Fruit fly (Drosophila melanogaster) whole organism, prepupa: ENCODE data around the gene mus301.
A peak's percentile ranks its signal among the peaks of the same experiment; 100 is the strongest.

ENCODE experiments used
- Blimp-1 ChIP-seq: fragments of 200-800 bp; sonication (Bioruptor generic); optimal IDR thresholded peaks from 3 replicates; lab custom pipeline; 2017; ENCODE audit warnings: missing biosample characterization, missing genetic modification characterization, mild to moderate bottlenecking, moderate library complexity, missing genetic modification reagents
- CG10631 ChIP-seq: fragments of 200-800 bp; sonication (Bioruptor generic); optimal IDR thresholded peaks from 2 replicates; lab custom pipeline; 2016; ENCODE audit warnings: missing biosample characterization, missing genetic modification characterization
- CG10669 ChIP-seq: fragments of 200-800 bp; sonication (Bioruptor generic); optimal IDR thresholded peaks from 3 replicates; lab custom pipeline; 2018; ENCODE audit warnings: missing biosample characterization, mild to moderate bottlenecking, missing genetic modification characterization, moderate library complexity
- CG11294 ChIP-seq: fragments of 200-800 bp; sonication (Bioruptor generic); IDR thresholded peaks from 2 replicates; pipeline ENCODE4 v1.3.6; 2022; ENCODE audit warnings: missing biosample characterization, missing genetic modification characterization
- CG11762 ChIP-seq: fragments of 200-800 bp; sonication (Bioruptor generic); optimal IDR thresholded peaks from 3 replicates; lab custom pipeline; 2016; ENCODE audit warnings: missing biosample characterization, missing genetic modification characterization; ENCODE audit not compliant: insufficient read depth
- CG15336 ChIP-seq: fragments of 200-800 bp; sonication (Bioruptor generic); IDR thresholded peaks from 2 replicates; pipeline ENCODE4 v1.3.6; 2022; ENCODE audit warnings: missing biosample characterization, missing genetic modification characterization
- CG1621 ChIP-seq: fragments of 200-800 bp; sonication (Bioruptor generic); optimal IDR thresholded peaks from 3 replicates; lab custom pipeline; 2018; ENCODE audit warnings: missing biosample characterization, mild to moderate bottlenecking, missing genetic modification characterization
- CG16779 ChIP-seq: fragments of 200-800 bp; sonication (Bioruptor generic); optimal IDR thresholded peaks from 3 replicates; lab custom pipeline; 2017; ENCODE audit warnings: missing biosample characterization, mild to moderate bottlenecking, missing genetic modification characterization
- CG3032 ChIP-seq: fragments of 200-800 bp; optimal IDR thresholded peaks from 2 replicates; lab custom pipeline; 2019; ENCODE audit warnings: missing biosample characterization, mild to moderate bottlenecking, missing genetic modification characterization, moderate library complexity
- CG31627 ChIP-seq: fragments of 200-800 bp; sonication (Bioruptor generic); optimal IDR thresholded peaks from 3 replicates; lab custom pipeline; 2016; ENCODE audit warnings: missing biosample characterization, missing genetic modification characterization
- CG32006 ChIP-seq: fragments of 200-800 bp; sonication (Bioruptor generic); optimal IDR thresholded peaks from 3 replicates; lab custom pipeline; 2017; ENCODE audit warnings: missing biosample characterization, mild to moderate bottlenecking, missing genetic modification characterization
- CG34406 ChIP-seq: fragments of 200-800 bp; sonication (Bioruptor generic); optimal IDR thresholded peaks from 3 replicates; lab custom pipeline; 2016; ENCODE audit warnings: missing biosample characterization, missing genetic modification characterization
- CG3919 ChIP-seq: fragments of 200-800 bp; sonication (Bioruptor generic); optimal IDR thresholded peaks from 3 replicates; lab custom pipeline; 2016; ENCODE audit warnings: missing biosample characterization, missing genetic modification characterization
- CG6276 ChIP-seq: fragments of 200-800 bp; sonication (Bioruptor generic); optimal IDR thresholded peaks from 2 replicates; lab custom pipeline; 2017; ENCODE audit warnings: missing biosample characterization, mild to moderate bottlenecking, missing genetic modification characterization
- CG6808 ChIP-seq: fragments of 200-800 bp; sonication (Bioruptor generic); optimal IDR thresholded peaks from 3 replicates; lab custom pipeline; 2017; ENCODE audit warnings: missing biosample characterization, missing genetic modification characterization, mild to moderate bottlenecking, moderate library complexity, missing genetic modification reagents
- CG6854 ChIP-seq: fragments of 200-800 bp; sonication (Bioruptor generic); optimal IDR thresholded peaks from 2 replicates; lab custom pipeline; 2017; ENCODE audit warnings: missing biosample characterization, mild to moderate bottlenecking, missing genetic modification characterization
- CG7368 ChIP-seq: fragments of 200-800 bp; sonication (Bioruptor generic); optimal IDR thresholded peaks from 3 replicates; lab custom pipeline; 2016; ENCODE audit warnings: missing biosample characterization, missing genetic modification characterization
- CG8119 ChIP-seq: fragments of 200-800 bp; sonication (Bioruptor generic); IDR thresholded peaks from 3 replicates; pipeline ENCODE4 v1.3.6; 2022; ENCODE audit warnings: missing biosample characterization, missing genetic modification characterization
- CG8319 ChIP-seq: fragments of 200-800 bp; sonication (Bioruptor generic); optimal IDR thresholded peaks from 3 replicates; lab custom pipeline; 2016; ENCODE audit warnings: missing biosample characterization, missing genetic modification characterization
- CG8632 ChIP-seq: fragments of 200-800 bp; sonication (Bioruptor generic); optimal IDR thresholded peaks from 3 replicates; lab custom pipeline; 2016; ENCODE audit warnings: missing biosample characterization, missing genetic modification characterization
- Eip75B ChIP-seq: fragments of 200-800 bp; sonication (Bioruptor generic); optimal IDR thresholded peaks from 3 replicates; lab custom pipeline; 2016; ENCODE audit warnings: missing biosample characterization, missing genetic modification characterization
- Eip78C ChIP-seq: fragments of 200-800 bp; sonication (Bioruptor generic); peaks from one replicate; lab custom pipeline; 2016; ENCODE audit warnings: missing biosample characterization, missing genetic modification characterization
- Eip93F ChIP-seq: fragments of 200-800 bp; sonication (Bioruptor generic); optimal IDR thresholded peaks from 2 replicates; lab custom pipeline; 2016; ENCODE audit warnings: missing biosample characterization, mild to moderate bottlenecking, missing genetic modification characterization
- Ets21C ChIP-seq: fragments of 200-800 bp; sonication (Bioruptor generic); optimal IDR thresholded peaks from 3 replicates; lab custom pipeline; 2016; ENCODE audit warnings: missing biosample characterization, missing genetic modification characterization
- Gug ChIP-seq: fragments of 200-800 bp; sonication (Bioruptor generic); IDR thresholded peaks from 2 replicates; pipeline ENCODE4 v1.3.6; 2022; ENCODE audit warnings: missing biosample characterization, missing genetic modification characterization
- Hr38 ChIP-seq: sonication (Bioruptor generic); optimal IDR thresholded peaks from 2 replicates; lab custom pipeline; 2016; ENCODE audit warnings: missing biosample characterization, missing genetic modification characterization
- Lpt ChIP-seq: fragments of 200-800 bp; sonication (Bioruptor generic); optimal IDR thresholded peaks from 3 replicates; lab custom pipeline; 2016; ENCODE audit warnings: missing biosample characterization, missing genetic modification characterization
- Met ChIP-seq: fragments of 200-800 bp; sonication (Bioruptor generic); optimal IDR thresholded peaks from 3 replicates; lab custom pipeline; 2016; ENCODE audit warnings: missing biosample characterization, missing genetic modification characterization
- OdsH ChIP-seq: fragments of 200-800 bp; sonication (Bioruptor generic); optimal IDR thresholded peaks from 3 replicates; lab custom pipeline; 2016; ENCODE audit warnings: missing biosample characterization, missing genetic modification characterization
- Smox ChIP-seq: fragments of 200-800 bp; sonication (Bioruptor generic); optimal IDR thresholded peaks from 3 replicates; lab custom pipeline; 2016; ENCODE audit warnings: missing biosample characterization, missing genetic modification characterization
- Sox102F ChIP-seq: fragments of 200-800 bp; sonication (Bioruptor generic); optimal IDR thresholded peaks from 2 replicates; lab custom pipeline; 2016; ENCODE audit warnings: missing biosample characterization, mild to moderate bottlenecking, missing genetic modification characterization
- Sox14 ChIP-seq: fragments of 200-800 bp; sonication (Bioruptor generic); optimal IDR thresholded peaks from 3 replicates; lab custom pipeline; 2016; ENCODE audit warnings: missing biosample characterization, missing genetic modification characterization
- Sox15 ChIP-seq: fragments of 200-800 bp; sonication (Bioruptor generic); optimal IDR thresholded peaks from 3 replicates; lab custom pipeline; 2016; ENCODE audit warnings: missing biosample characterization, missing genetic modification characterization
- achi ChIP-seq: fragments of 200-800 bp; sonication (Bioruptor generic); optimal IDR thresholded peaks from 3 replicates; lab custom pipeline; 2016; ENCODE audit warnings: missing biosample characterization, missing genetic modification characterization
- acj6 ChIP-seq: fragments of 200-800 bp; sonication (Bioruptor generic); optimal IDR thresholded peaks from 3 replicates; lab custom pipeline; 2016; ENCODE audit warnings: missing biosample characterization, missing genetic modification characterization
- dsx ChIP-seq: fragments of 200-800 bp; optimal IDR thresholded peaks from 3 replicates; lab custom pipeline; 2019; ENCODE audit warnings: missing biosample characterization, mild to moderate bottlenecking, missing genetic modification characterization, moderate library complexity; ENCODE audit not compliant: poor library complexity, severe bottlenecking
- lz ChIP-seq: fragments of 200-800 bp; sonication (Bioruptor generic); optimal IDR thresholded peaks from 3 replicates; lab custom pipeline; 2016; ENCODE audit warnings: missing biosample characterization, missing genetic modification characterization
- net ChIP-seq: fragments of 200-800 bp; sonication (Bioruptor generic); optimal IDR thresholded peaks from 3 replicates; lab custom pipeline; 2016; ENCODE audit warnings: missing biosample characterization, missing genetic modification characterization
- salr ChIP-seq, 2 experiments: fragments of 200-800 bp; sonication (Bioruptor generic); optimal IDR thresholded peaks; 3 replicates each; lab custom pipeline; 2016 to 2018; ENCODE audit warnings: missing biosample characterization in 2 of 2, missing genetic modification characterization in 2 of 2, mild to moderate bottlenecking in 1 of 2
- spab ChIP-seq: fragments of 200-800 bp; sonication (Bioruptor generic); optimal IDR thresholded peaks from 2 replicates; lab custom pipeline; 2017; ENCODE audit warnings: missing biosample characterization, mild to moderate bottlenecking, missing genetic modification characterization, missing genetic modification reagents
- ss ChIP-seq, 2 experiments: fragments of 200-800 bp; sonication (Bioruptor generic); optimal IDR thresholded peaks; 2 replicates in 1 of 2; 3 replicates in 1 of 2; lab custom pipeline; 2017 to 2018; ENCODE audit warnings: mild to moderate bottlenecking in 2 of 2, missing biosample characterization in 2 of 2, missing genetic modification characterization in 2 of 2, moderate library complexity in 1 of 2
- svp ChIP-seq: fragments of 200-800 bp; sonication (Bioruptor generic); peaks from one replicate; lab custom pipeline; 2016; ENCODE audit warnings: missing biosample characterization, missing genetic modification characterization
- topi ChIP-seq: fragments of 200-800 bp; sonication (Bioruptor generic); optimal IDR thresholded peaks from 3 replicates; lab custom pipeline; 2016; ENCODE audit warnings: missing biosample characterization, missing genetic modification characterization

mus301 gene

DNA sequence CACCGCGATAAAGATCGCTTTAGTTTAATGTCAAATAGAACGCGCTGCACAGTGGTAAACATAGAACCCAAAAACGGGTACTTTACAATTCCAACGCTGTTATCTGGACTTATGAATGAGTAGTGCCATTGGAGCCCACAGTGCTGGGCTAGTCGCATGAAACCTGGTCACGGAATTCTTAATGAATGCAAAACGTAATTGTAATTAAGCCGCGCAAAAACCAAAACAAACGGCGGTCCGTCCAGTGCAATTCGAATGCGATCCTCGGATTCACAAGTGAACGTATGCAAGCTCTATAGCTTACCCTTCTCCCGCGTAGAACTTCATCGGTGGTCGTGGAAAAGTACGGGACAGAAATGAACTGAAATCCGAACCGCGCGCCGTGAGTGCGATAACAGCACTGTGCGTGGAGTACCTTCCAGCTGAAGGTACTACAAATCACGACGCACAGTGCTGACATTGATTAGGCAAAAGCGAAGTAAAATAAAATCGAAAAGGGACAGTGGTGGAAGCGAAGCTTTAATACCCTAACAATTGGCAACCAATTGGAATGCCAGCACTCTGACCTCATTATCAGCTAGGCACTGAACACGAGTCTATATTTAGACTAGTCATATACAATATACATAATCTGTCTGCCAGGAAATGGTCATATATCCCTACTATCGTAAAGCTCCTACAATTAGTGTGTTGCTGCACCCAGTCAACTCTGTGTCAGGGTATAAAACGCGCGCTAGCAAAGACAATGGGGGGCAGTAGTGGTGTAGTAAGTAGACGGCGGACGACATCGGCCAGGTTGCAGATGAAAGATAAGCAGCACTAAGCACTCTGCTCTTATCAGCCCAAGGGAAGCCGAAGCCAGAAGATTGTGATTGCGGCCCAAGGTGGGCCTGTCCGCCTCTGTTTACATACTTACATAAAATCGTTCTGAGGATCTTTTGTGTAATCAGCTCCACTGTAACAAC lies 47.9 kb downstream of the mus301 start (continued):
- TF ChIP-seq CG8119 (peak; percentile 50), CG31627 (GFP tag; lab: Kevin White, UChicago) (peak; percentile 28), acj6 (GFP tag; lab: Kevin White, UChicago) (peak; percentile 74), CG1621 (tag; lab: Kevin White, UChicago) (peak; percentile 44), ss (GFP tag; optimal IDR thresholded peaks at IDR 0.05; lab: Kevin White, UChicago) (peak in 1 of 2 experiments; percentile 13), Smox (no peak), Sox14 (peak; percentile 82), topi (GFP tag; lab: Kevin White, UChicago) (peak; percentile 53), Met (GFP tag; lab: Kevin White, UChicago) (no peak), CG3919 (GFP tag; lab: Kevin White, UChicago) (peak; percentile 70), CG34406 (GFP tag; lab: Kevin White, UChicago) (peak; percentile 25), Sox15 (GFP tag; lab: Kevin White, UChicago) (peak; percentile 60), CG10669 (GFP tag; lab: Kevin White, UChicago) (peak; percentile 67), CG11762 (GFP tag; lab: Kevin White, UChicago) (peak; percentile 57), CG15336 (GFP tag; lab: Robert Waterston, UW) (0 out of 2 replicates have a peak, but pooled peaks have one; percentile 55), Gug (GFP tag; lab: Robert Waterston, UW) (peak; percentile 64), net (GFP tag; lab: Kevin White, UChicago) (peak; percentile 55), spab (GFP tag; lab: Kevin White, UChicago) (peak; percentile 53), CG32006 (peak; percentile 75), Sox102F (GFP tag; lab: Kevin White, UChicago) (no peak), achi (peak; percentile 60), CG6808 (GFP tag; lab: Kevin White, UChicago) (peak; percentile 45), CG8632 (GFP tag; lab: Kevin White, UChicago) (peak; percentile 50), Eip93F (GFP tag; lab: Kevin White, UChicago) (no peak), Hr38 (no peak), Eip78C (GFP tag; lab: Kevin White, UChicago) (peak; percentile 94), CG10631 (GFP tag; lab: Kevin White, UChicago) (peak; percentile 50), OdsH (GFP tag; lab: Kevin White, UChicago) (peak; percentile 79)

DNA sequence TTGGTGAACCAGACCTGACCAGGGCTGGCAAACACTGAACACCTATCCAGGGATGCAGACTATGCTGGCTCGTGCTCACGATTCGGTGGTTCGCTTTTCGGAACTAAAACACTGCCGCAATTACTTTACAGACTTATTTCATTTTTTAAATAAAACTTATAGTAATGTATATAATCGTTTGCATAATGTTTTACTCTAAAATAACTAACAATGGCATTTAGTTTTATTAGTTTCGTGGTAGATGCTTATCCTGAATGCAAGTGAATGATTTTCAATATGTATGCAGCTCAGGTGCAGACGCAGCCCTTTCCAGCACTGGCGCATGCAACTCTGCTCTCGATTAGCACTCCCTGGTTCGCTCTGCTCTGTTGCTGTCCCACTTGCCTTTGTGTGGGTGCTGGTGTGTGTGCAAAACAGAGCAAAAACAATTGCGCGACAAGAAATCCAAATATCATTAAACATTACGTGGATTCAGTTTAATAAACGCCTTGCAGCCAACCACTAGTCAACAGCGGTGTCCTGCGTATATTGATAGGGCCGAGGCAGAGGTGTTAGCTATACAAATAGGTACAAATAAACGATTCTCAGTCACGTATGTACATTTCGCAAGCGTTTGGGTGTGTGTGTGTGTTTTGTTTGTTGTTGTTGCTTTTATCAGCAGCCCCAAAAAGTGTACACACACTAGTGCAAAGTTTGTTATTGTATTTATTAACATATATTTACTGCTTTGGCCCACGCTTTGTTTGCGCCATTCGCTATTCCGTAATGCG lies 49.2 kb downstream of the mus301 start, which contains the start of the genes ERR and Atg18a:
Gene ERR (minus strand): TSS at position 45 of the 770 bp plus-strand sequence.
Gene Atg18a (plus strand): TSS at position 231 of the 770 bp plus-strand sequence.
- peak; percentile 90 for TF ChIP-seq Sox15 (GFP tag; lab: Kevin White, UChicago)
- TF ChIP-seq CG15336 (GFP tag; lab: Robert Waterston, UW) = peak; percentile 63
- no peak for TF ChIP-seq Eip93F (GFP tag; lab: Kevin White, UChicago)
- TF ChIP-seq Hr38 = peak; percentile 60
- peak; percentile 86 for TF ChIP-seq Eip75B (GFP tag; lab: Kevin White, UChicago)
- no peak for TF ChIP-seq CG16779 (tag; lab: Kevin White, UChicago)
- TF ChIP-seq CG3919 (GFP tag; lab: Kevin White, UChicago) = peak; percentile 85
- TF ChIP-seq CG8632 (GFP tag; lab: Kevin White, UChicago) = peak; percentile 70
- TF ChIP-seq OdsH (GFP tag; lab: Kevin White, UChicago) = peak; percentile 89
- TF ChIP-seq CG10631 (GFP tag; lab: Kevin White, UChicago) = peak; percentile 93
- peak; percentile 65 for TF ChIP-seq dsx (GFP tag; lab: Kevin White, UChicago)
- TF ChIP-seq CG7368 (GFP tag; lab: Kevin White, UChicago) = peak; percentile 75
- no peak for TF ChIP-seq Smox
- no peak for TF ChIP-seq svp
- TF ChIP-seq Ets21C (GFP tag; lab: Kevin White, UChicago) = peak; percentile 87
- peak; percentile 75 for TF ChIP-seq CG8119
- TF ChIP-seq acj6 (GFP tag; lab: Kevin White, UChicago) = peak; percentile 89
- peak; percentile 82 for TF ChIP-seq CG8319
- TF ChIP-seq CG10669 (GFP tag; lab: Kevin White, UChicago) = no peak
- peak; percentile 81 for TF ChIP-seq Sox102F (GFP tag; lab: Kevin White, UChicago)
- peak; percentile 82 for TF ChIP-seq Gug (GFP tag; lab: Robert Waterston, UW)
- TF ChIP-seq CG3032 (tag; lab: Kevin White, UChicago) = peak; percentile 90
- peak; percentile 91 for TF ChIP-seq lz (GFP tag; lab: Kevin White, UChicago)
- peak; percentile 20 for TF ChIP-seq CG6854 (GFP tag; lab: Kevin White, UChicago)
- TF ChIP-seq CG11294 = peak; percentile 76; the same call in 1 of the 2 replicates
- peak; percentile 51 for TF ChIP-seq Blimp-1 (GFP tag; lab: Kevin White, UChicago)
- TF ChIP-seq salr (GFP tag; optimal IDR thresholded peaks at IDR 0.05; lab: Kevin White, UChicago) = peak in 1 of 2 experiments; percentile 60
- peak; percentile 73 for TF ChIP-seq Lpt
- peak; percentile 93 for TF ChIP-seq Sox14
- no peak for TF ChIP-seq CG6276 (GFP tag; lab: Kevin White, UChicago)
- TF ChIP-seq Met (GFP tag; lab: Kevin White, UChicago) = peak; percentile 88
